Fruit fly (Drosophila melanogaster) whole organism, embryonic: ENCODE results near the gene ppk30.
A peak's percentile ranks its signal among the peaks of the same experiment; 100 is the strongest.

Experiments used
- Antp ChIP-seq: fragments of 200-800 bp; sonication (Bioruptor generic); optimal IDR thresholded peaks from 3 replicates; lab custom pipeline; 2016; ENCODE audit warnings: missing biosample characterization, missing genetic modification characterization
- CG10209 ChIP-seq: fragments of 200-800 bp; sonication (Bioruptor generic); optimal IDR thresholded peaks from 3 replicates; lab custom pipeline; 2017; ENCODE audit warnings: missing biosample characterization, mild to moderate bottlenecking, missing genetic modification characterization, missing genetic modification reagents
- CG1024 ChIP-seq: fragments of 200-800 bp; sonication (Bioruptor generic); IDR thresholded peaks from 2 replicates; pipeline ENCODE4 v1.3.6; 2022; ENCODE audit warnings: missing biosample characterization, missing genetic modification characterization
- CG10462 ChIP-seq: fragments of 200-800 bp; sonication (Bioruptor generic); optimal IDR thresholded peaks from 2 replicates; lab custom pipeline; 2016; ENCODE audit warnings: missing biosample characterization, missing genetic modification characterization
- CG11398 ChIP-seq: fragments of 200-800 bp; sonication (Bioruptor generic); optimal IDR thresholded peaks from 2 replicates; lab custom pipeline; 2016; ENCODE audit warnings: missing biosample characterization, missing genetic modification characterization
- CG11696 ChIP-seq: fragments of 200-800 bp; sonication (Bioruptor generic); IDR thresholded peaks from 2 replicates; pipeline ENCODE4 v1.3.6; 2022; ENCODE audit warnings: missing biosample characterization, missing genetic modification characterization
- CG12104 ChIP-seq: fragments of 200-800 bp; sonication (Bioruptor generic); optimal IDR thresholded peaks from 3 replicates; lab custom pipeline; 2016; ENCODE audit warnings: missing biosample characterization, missing genetic modification characterization
- CG14667 ChIP-seq: fragments of 200-800 bp; sonication (Bioruptor generic); IDR thresholded peaks from 2 replicates; pipeline ENCODE4 v1.3.6; 2022; ENCODE audit warnings: missing biosample characterization, missing genetic modification characterization
- CG18619 ChIP-seq: fragments of 200-800 bp; sonication (Bioruptor generic); optimal IDR thresholded peaks from 3 replicates; lab custom pipeline; 2017; ENCODE audit warnings: missing biosample characterization, mild to moderate bottlenecking, missing genetic modification characterization
- CG34422 ChIP-seq: fragments of 200-800 bp; sonication (Bioruptor generic); IDR thresholded peaks from 3 replicates; pipeline ENCODE4 v1.3.6; 2022; ENCODE audit warnings: missing biosample characterization, missing genetic modification characterization
- CG3847 ChIP-seq: fragments of 200-800 bp; sonication (Bioruptor generic); IDR thresholded peaks from 2 replicates; pipeline ENCODE4 v1.3.6; 2022; ENCODE audit warnings: missing biosample characterization, missing genetic modification characterization
- CG42726 ChIP-seq: fragments of 200-800 bp; sonication (Bioruptor generic); IDR thresholded peaks from 2 replicates; pipeline ENCODE4 v1.3.6; 2022; ENCODE audit warnings: missing biosample characterization, missing genetic modification characterization; ENCODE audit not compliant: partially characterized antibody
- CG6689 ChIP-seq: fragments of 200-800 bp; sonication (Bioruptor generic); IDR thresholded peaks from 2 replicates; pipeline ENCODE4 v1.3.6; 2022; ENCODE audit warnings: missing biosample characterization, missing genetic modification characterization
- CG7745 ChIP-seq: fragments of 200-800 bp; sonication (Bioruptor generic); optimal IDR thresholded peaks from 2 replicates; lab custom pipeline; 2018; ENCODE audit warnings: missing biosample characterization, mild to moderate bottlenecking, missing genetic modification characterization, moderate library complexity
- CG8281 ChIP-seq: fragments of 200-800 bp; sonication (Bioruptor generic); optimal IDR thresholded peaks from 2 replicates; lab custom pipeline; 2018; ENCODE audit warnings: missing biosample characterization, mild to moderate bottlenecking, missing genetic modification characterization, moderate library complexity
- CG9932 ChIP-seq: fragments of 200-800 bp; sonication (Bioruptor generic); IDR thresholded peaks from 2 replicates; pipeline ENCODE4 v1.3.6; 2022; ENCODE audit warnings: missing biosample characterization, missing genetic modification characterization
- Drgx ChIP-seq: fragments of 200-800 bp; sonication (Bioruptor generic); IDR thresholded peaks from 2 replicates; pipeline ENCODE4 v1.3.6; 2022; ENCODE audit warnings: missing biosample characterization, missing genetic modification characterization
- ERR ChIP-seq: fragments of 200-800 bp; sonication (Bioruptor generic); optimal IDR thresholded peaks from 2 replicates; lab custom pipeline; 2016; ENCODE audit warnings: missing biosample characterization, missing genetic modification characterization
- HHEX ChIP-seq: fragments of 200-800 bp; sonication (Bioruptor generic); optimal IDR thresholded peaks from 3 replicates; lab custom pipeline; 2017; ENCODE audit warnings: missing biosample characterization, mild to moderate bottlenecking, missing genetic modification characterization, missing genetic modification reagents
- HmgZ ChIP-seq: fragments of 200-800 bp; sonication (Bioruptor generic); optimal IDR thresholded peaks from 2 replicates; lab custom pipeline; 2018; ENCODE audit warnings: missing biosample characterization, mild to moderate bottlenecking, missing genetic modification characterization
- Hr51 ChIP-seq, 2 experiments: fragments of 200-800 bp; sonication (Bioruptor generic); optimal IDR thresholded peaks; 2 replicates in 1 of 2; 3 replicates in 1 of 2; lab custom pipeline; 2016 to 2018; ENCODE audit warnings: missing biosample characterization in 2 of 2, missing genetic modification characterization in 2 of 2, mild to moderate bottlenecking in 1 of 2, moderate library complexity in 1 of 2
- Mes4 ChIP-seq: fragments of 200-800 bp; sonication (Bioruptor generic); optimal IDR thresholded peaks from 2 replicates; lab custom pipeline; 2016; ENCODE audit warnings: missing biosample characterization, missing genetic modification characterization
- Opbp ChIP-seq: fragments of 200-800 bp; sonication (Bioruptor generic); IDR thresholded peaks from 3 replicates; pipeline ENCODE4 v1.3.6; 2022; ENCODE audit warnings: missing biosample characterization, missing genetic modification characterization; ENCODE audit not compliant: partially characterized antibody
- Optix ChIP-seq: fragments of 200-800 bp; sonication (Bioruptor generic); IDR thresholded peaks from 3 replicates; pipeline ENCODE4 v1.3.6; 2022; ENCODE audit warnings: missing biosample characterization, missing genetic modification characterization
- Ptx1 ChIP-seq: fragments of 200-800 bp; sonication (Bioruptor generic); IDR thresholded peaks from 2 replicates; pipeline ENCODE4 v1.3.6; 2022; ENCODE audit warnings: missing biosample characterization, missing genetic modification characterization
- Ravus ChIP-seq: fragments of 200-800 bp; sonication (Bioruptor generic); IDR thresholded peaks from 2 replicates; pipeline ENCODE4 v1.3.6; 2022; ENCODE audit warnings: missing biosample characterization, missing genetic modification characterization
- Scr ChIP-seq: fragments of 200-800 bp; sonication (Bioruptor generic); IDR thresholded peaks from 2 replicates; pipeline ENCODE4 v1.3.6; 2022; ENCODE audit warnings: missing biosample characterization, missing genetic modification characterization; ENCODE audit not compliant: partially characterized antibody
- Sox100B ChIP-seq: fragments of 200-800 bp; sonication (Bioruptor generic); optimal IDR thresholded peaks from 3 replicates; lab custom pipeline; 2018; ENCODE audit warnings: missing biosample characterization, mild to moderate bottlenecking, missing genetic modification characterization
- Usf ChIP-seq: fragments of 200-800 bp; sonication (Bioruptor generic); optimal IDR thresholded peaks from 2 replicates; lab custom pipeline; 2017; ENCODE audit warnings: missing genotype, missing biosample characterization, missing genetic modification characterization
- Xbp1 ChIP-seq: fragments of 200-800 bp; sonication (Bioruptor generic); optimal IDR thresholded peaks from 3 replicates; lab custom pipeline; 2016; ENCODE audit warnings: missing biosample characterization, mild to moderate bottlenecking, missing genetic modification characterization
- al ChIP-seq: fragments of 200-800 bp; sonication (Bioruptor generic); IDR thresholded peaks from 2 replicates; pipeline ENCODE4 v1.3.6; 2022; ENCODE audit warnings: missing biosample characterization, missing genetic modification characterization
- bigmax ChIP-seq: fragments of 200-800 bp; sonication (Bioruptor generic); optimal IDR thresholded peaks from 2 replicates; lab custom pipeline; 2018; ENCODE audit warnings: missing biosample characterization, mild to moderate bottlenecking, missing genetic modification characterization
- bowl ChIP-seq: fragments of 200-800 bp; sonication (Bioruptor generic); IDR thresholded peaks from 2 replicates; pipeline ENCODE4 v1.3.6; 2022; ENCODE audit warnings: missing biosample characterization, missing genetic modification characterization
- dimm ChIP-seq: fragments of 200-800 bp; sonication (Bioruptor generic); IDR thresholded peaks from 2 replicates; pipeline ENCODE4 v1.3.6; 2022; ENCODE audit warnings: missing biosample characterization, missing genetic modification characterization
- disco-r ChIP-seq: fragments of 200-800 bp; sonication (Bioruptor generic); optimal IDR thresholded peaks from 2 replicates; lab custom pipeline; 2016; ENCODE audit warnings: missing biosample characterization, missing genetic modification characterization
- dmrt11E ChIP-seq: fragments of 200-800 bp; sonication (Bioruptor generic); optimal IDR thresholded peaks from 3 replicates; lab custom pipeline; 2018; ENCODE audit warnings: missing biosample characterization, mild to moderate bottlenecking, missing genetic modification characterization, moderate library complexity
- dpn ChIP-seq, 2 experiments: fragments of 200-800 bp; sonication (Bioruptor generic); optimal IDR thresholded peaks; 3 replicates each; lab custom pipeline; 2016; ENCODE audit warnings: missing biosample characterization in 2 of 2, missing genetic modification characterization in 2 of 2
- eyg ChIP-seq: fragments of 200-800 bp; sonication (Bioruptor generic); optimal IDR thresholded peaks from 3 replicates; lab custom pipeline; 2016; ENCODE audit warnings: missing biosample characterization, missing genetic modification characterization
- ken ChIP-seq: fragments of 200-800 bp; sonication (Bioruptor generic); IDR thresholded peaks from 3 replicates; pipeline ENCODE4 v1.3.6; 2022; ENCODE audit warnings: missing biosample characterization, missing genetic modification characterization
- lmd ChIP-seq: fragments of 200-800 bp; sonication (Bioruptor generic); IDR thresholded peaks from 2 replicates; pipeline ENCODE4 v1.3.6; 2022; ENCODE audit warnings: missing biosample characterization, missing genetic modification characterization
- lov ChIP-seq, 2 experiments: fragments of 200-800 bp in 1 of 2; fragments of >200 bp in 1 of 2; sonication (Bioruptor generic) in 1 of 2; IDR thresholded peaks in 1 of 2; optimal IDR thresholded peaks in 1 of 2; 2 replicates in 1 of 2; 3 replicates in 1 of 2; pipeline versions ENCODE4 v1.3.6 to Lab custom; 2017 to 2022; ENCODE audit warnings: missing biosample characterization in 1 of 2, missing genetic modification characterization in 1 of 2
- nerfin-1 ChIP-seq: fragments of 200-800 bp; sonication (Bioruptor generic); optimal IDR thresholded peaks from 3 replicates; lab custom pipeline; 2019; ENCODE audit warnings: missing biosample characterization, mild to moderate bottlenecking, missing genetic modification characterization, moderate library complexity
- pb ChIP-seq: fragments of 200-800 bp; sonication (Bioruptor generic); optimal IDR thresholded peaks from 3 replicates; lab custom pipeline; 2016; ENCODE audit warnings: missing biosample characterization, missing genetic modification characterization
- pzg ChIP-seq: fragments of 200-800 bp; sonication (Bioruptor generic); optimal IDR thresholded peaks from 3 replicates; lab custom pipeline; 2018; ENCODE audit warnings: missing biosample characterization, mild to moderate bottlenecking, missing genetic modification characterization, moderate library complexity
- run ChIP-seq: fragments of 200-800 bp; sonication (Bioruptor generic); optimal IDR thresholded peaks from 3 replicates; lab custom pipeline; 2018; ENCODE audit warnings: missing biosample characterization, mild to moderate bottlenecking, missing genetic modification characterization
- so ChIP-seq: fragments of 200-800 bp; sonication (Bioruptor generic); IDR thresholded peaks from 3 replicates; pipeline ENCODE4 v1.3.6; 2022; ENCODE audit warnings: missing biosample characterization, missing genetic modification characterization
- sob ChIP-seq: fragments of 200-800 bp; sonication (Bioruptor generic); IDR thresholded peaks from 2 replicates; pipeline ENCODE4 v1.3.6; 2022; ENCODE audit warnings: missing biosample characterization, missing genetic modification characterization
- tin ChIP-seq: fragments of 200-800 bp; sonication (Bioruptor generic); optimal IDR thresholded peaks from 3 replicates; lab custom pipeline; 2016; ENCODE audit warnings: missing biosample characterization, missing genetic modification characterization
- unc-4 ChIP-seq: fragments of 200-800 bp; sonication (Bioruptor generic); IDR thresholded peaks from 2 replicates; pipeline ENCODE4 v1.3.6; 2022; ENCODE audit warnings: missing biosample characterization, missing genetic modification characterization; ENCODE audit not compliant: partially characterized antibody
- usp ChIP-seq: fragments of >200 bp; optimal IDR thresholded peaks from 2 replicates; lab custom pipeline; 2017; ENCODE audit warnings: missing biosample characterization, missing genetic modification characterization
- zen ChIP-seq: fragments of 200-800 bp; sonication (Bioruptor generic); optimal IDR thresholded peaks from 3 replicates; lab custom pipeline; 2018; ENCODE audit warnings: missing biosample characterization, mild to moderate bottlenecking, missing genetic modification characterization, moderate library complexity

The ppk30 gene

dm6 chr3R:29625883-29626282 lies 43.1 kb upstream of the ppk30 start (continued):
- TF ChIP-seq sob (no peak), Ravus (GFP tag; lab: Robert Waterston, UW) (no peak), CG1024 (GFP tag; lab: Robert Waterston, UW) (0 out of 2 replicates have a peak, but pooled peaks have one; percentile 10), run (tag; lab: Kevin White, UChicago) (no peak), CG14667 (GFP tag; lab: Robert Waterston, UW) (peak; percentile 26; the same call in 1 of the 2 replicates), CG34422 (GFP tag; lab: Robert Waterston, UW) (no peak), Optix (no peak), pb (GFP tag; lab: Kevin White, UChicago) (no peak), usp (GFP tag; lab: Kevin White, UChicago) (no peak), CG11696 (no peak), Mes4 (GFP tag; lab: Kevin White, UChicago) (no peak), CG7745 (tag; lab: Kevin White, UChicago) (no peak), ken (0 out of 3 replicates have a peak, but pooled peaks have one; percentile 21), ERR (GFP tag; lab: Kevin White, UChicago) (no peak), CG10209 (GFP tag; lab: Kevin White, UChicago) (peak; percentile 15), tin (GFP tag; lab: Kevin White, UChicago) (peak; percentile 12), so (no peak), CG18619 (GFP tag; lab: Kevin White, UChicago) (peak; percentile 7), CG10462 (GFP tag; lab: Kevin White, UChicago) (no peak), HmgZ (tag; lab: Kevin White, UChicago) (no peak), dpn (GFP tag; optimal IDR thresholded peaks at IDR 0.05; lab: Kevin White, UChicago) (no peak), Antp (GFP tag; lab: Kevin White, UChicago) (no peak), CG6689 (GFP tag; lab: Robert Waterston, UW) (peak; percentile 47; the same call in 1 of the 2 replicates), eyg (GFP tag; lab: Kevin White, UChicago) (no peak), Opbp (GFP tag; lab: Robert Waterston, UW) (no peak), nerfin-1 (peak; percentile 1), bowl (no peak), Sox100B (no peak), Xbp1 (GFP tag; lab: Kevin White, UChicago) (peak; percentile 37), unc-4 (GFP tag; lab: Robert Waterston, UW) (no peak), Drgx (GFP tag; lab: Robert Waterston, UW) (no peak), bigmax (no peak), CG12104 (GFP tag; lab: Kevin White, UChicago) (no peak), Ptx1 (GFP tag; lab: Robert Waterston, UW) (peak; percentile 34), CG9932 (GFP tag; lab: Robert Waterston, UW) (no peak), dmrt11E (tag; lab: Kevin White, UChicago) (peak; percentile 32), CG3847 (GFP tag; lab: Robert Waterston, UW) (0 out of 2 replicates have a peak, but pooled peaks have one; percentile 10), CG8281 (no peak), Hr51 (GFP tag; optimal IDR thresholded peaks at IDR 0.05; lab: Kevin White, UChicago) (peak in 1 of 2 experiments; percentile 51), CG42726 (GFP tag; lab: Robert Waterston, UW) (no peak), HHEX (peak; percentile 24), CG11398 (no peak), disco-r (no peak), lmd (peak; percentile 36; the same call in 1 of the 2 replicates), lov (optimal IDR thresholded peaks at IDR 0.05; lab: Kevin White, UChicago) (no peak), lov (GFP tag; IDR thresholded peaks at IDR 0.05; lab: Robert Waterston, UW) (0 out of 3 replicates have a peak, but pooled peaks have one; percentile 19), al (no peak), Usf (GFP tag; lab: Kevin White, UChicago) (no peak), Scr (GFP tag; lab: Robert Waterston, UW) (no peak), dimm (GFP tag; lab: Robert Waterston, UW) (no peak), zen (tag; lab: Kevin White, UChicago) (peak; percentile 1), pzg (GFP tag; lab: Kevin White, UChicago) (no peak)
